Worm (Caenorhabditis elegans) whole organism, young adult: ENCODE measurements around the gene F08G12.1.

ENCODE experiments used
- B0035.1 ChIP-seq: sonication (generic microtip); optimal IDR thresholded peaks from 2 replicates; lab custom pipeline; 2016; ENCODE audit warnings: missing genetic modification characterization, mild to moderate bottlenecking, missing compliant biosample characterization, missing genotype, missing genetic modification reagents
- F22D6.2 ChIP-seq: sonication (generic microtip); optimal IDR thresholded peaks from 2 replicates; lab custom pipeline; 2016; ENCODE audit warnings: mild to moderate bottlenecking, missing genetic modification characterization, missing compliant biosample characterization
- K12H6.12 ChIP-seq: fragments of 200-800 bp; sonication (Bioruptor generic); optimal IDR thresholded peaks from 2 replicates; lab custom pipeline; 2018; ENCODE audit warnings: mild to moderate bottlenecking, missing genetic modification characterization, missing compliant biosample characterization
- Y95B8A.8 ChIP-seq: fragments of 200-800 bp; sonication (Bioruptor generic); IDR thresholded peaks from 2 replicates; pipeline ENCODE4 v1.3.6; 2022; ENCODE audit warnings: missing genetic modification reagents, missing genetic modification characterization, missing compliant biosample characterization
- atf-7 ChIP-seq: sonication (generic microtip); optimal IDR thresholded peaks from 2 replicates; lab custom pipeline; 2017; ENCODE audit warnings: mild to moderate bottlenecking, missing genetic modification characterization, missing compliant biosample characterization
- attf-3 ChIP-seq: fragments of 200-800 bp; sonication (Bioruptor generic); conservative IDR thresholded peaks from 2 replicates; pipeline ENCODE4 v1.3.6; 2022; ENCODE audit warnings: missing genetic modification reagents, missing genetic modification characterization, missing compliant biosample characterization
- attf-6 ChIP-seq: fragments of 200-800 bp; sonication (Bioruptor generic); IDR thresholded peaks from 2 replicates; pipeline ENCODE4 v1.3.6; 2022; ENCODE audit warnings: missing genetic modification reagents, missing genetic modification characterization, missing compliant biosample characterization
- cebp-1 ChIP-seq, 2 experiments: fragments of 200-800 bp in 1 of 2; sonication (Bioruptor generic) in 1 of 2; sonication (generic microtip) in 1 of 2; IDR thresholded peaks in 1 of 2; optimal IDR thresholded peaks in 1 of 2; 2 replicates each; pipeline versions ENCODE4 v1.3.6 to Lab custom; 2017 to 2022; ENCODE audit warnings: missing compliant biosample characterization in 2 of 2, missing genetic modification characterization in 2 of 2, mild to moderate bottlenecking in 1 of 2, missing genetic modification reagents in 1 of 2, moderate library complexity in 1 of 2
- egl-18 ChIP-seq: fragments of 200-800 bp; sonication (Bioruptor generic); IDR thresholded peaks from 2 replicates; pipeline ENCODE4 v1.3.6; 2022; ENCODE audit warnings: missing genetic modification reagents, missing genetic modification characterization, missing compliant biosample characterization
- hmg-1.2 ChIP-seq: fragments of 200-800 bp; sonication (Bioruptor generic); IDR thresholded peaks from 2 replicates; pipeline ENCODE4 v1.3.6; 2022; ENCODE audit warnings: missing genetic modification reagents, missing genetic modification characterization, missing compliant biosample characterization
- lag-1 ChIP-seq: fragments of 200-800 bp; sonication (Bioruptor generic); IDR thresholded peaks from 2 replicates; pipeline ENCODE4 v1.3.6; 2022; ENCODE audit warnings: missing genetic modification reagents, missing genetic modification characterization, missing compliant biosample characterization
- nhr-27 ChIP-seq: fragments of 200-800 bp; sonication (Bioruptor generic); optimal IDR thresholded peaks from 2 replicates; lab custom pipeline; 2018; ENCODE audit warnings: mild to moderate bottlenecking, missing genetic modification characterization, moderate library complexity, missing compliant biosample characterization
- unc-130 ChIP-seq: sonication (generic microtip); optimal IDR thresholded peaks from 2 replicates; lab custom pipeline; 2016; ENCODE audit warnings: missing genetic modification reagents, missing genetic modification characterization, missing compliant biosample characterization

DNA sequence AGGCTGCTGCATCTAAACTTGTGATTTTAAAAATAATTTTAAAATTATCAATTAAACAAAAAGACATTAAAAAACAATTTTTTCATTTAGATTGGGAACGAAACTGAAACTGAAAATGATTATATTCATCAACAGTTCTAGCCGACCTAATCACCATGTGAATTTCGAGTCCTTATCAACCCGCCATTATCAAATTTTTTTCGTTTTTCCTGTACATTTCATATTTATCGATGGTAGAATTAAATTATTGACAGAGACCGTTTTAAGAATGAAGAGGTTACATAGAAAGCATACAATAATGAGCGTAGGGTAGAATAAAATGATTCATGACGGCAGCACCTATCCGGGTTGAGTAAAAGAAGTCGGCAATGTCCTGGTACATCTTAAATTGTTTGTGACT lies 18.6 kb upstream of the F08G12.1 start, which contains the start of gene asm-2:
- TF ChIP-seq nhr-27 (tag; lab: Kevin White, UChicago) (no peak), egl-18 (GFP tag; lab: Robert Waterston, UW) (no peak), K12H6.12 (no peak), F22D6.2 (tag; lab: Kevin White, UChicago) (no peak), attf-6 (GFP tag; lab: Robert Waterston, UW) (no peak), hmg-1.2 (GFP tag; lab: Robert Waterston, UW) (no peak), attf-3 (GFP tag; lab: Robert Waterston, UW) (no peak), B0035.1 (tag; lab: Kevin White, UChicago) (no peak), atf-7 (tag; lab: Kevin White, UChicago) (no peak), unc-130 (GFP tag; lab: Kevin White, UChicago) (no peak), cebp-1 (GFP tag; IDR thresholded peaks at IDR 0.05; lab: Robert Waterston, UW) (no peak), cebp-1 (tag; optimal IDR thresholded peaks at IDR 0.05; lab: Kevin White, UChicago) (no peak), lag-1 (GFP tag; lab: Robert Waterston, UW) (no peak), Y95B8A.8 (GFP tag; lab: Robert Waterston, UW) (no peak)
